In genomic region chr3L:14410892-14411291, dm6 we compare ENCODE assay signal across 3 fruit fly cellular contexts.
TF ChIP-seq lines count a peak whose summit lies in the region.

No protein-coding gene starts in this region.

TF ChIP-seq in whole organism, adult, 20 proteins besides CTCF, POLR2A, EP300 and RAD21 (continued from another document):
- TF ChIP-seq CG11617 (GFP tag; optimal IDR thresholded peaks at IDR 0.05; lab: Kevin White, UChicago): no peak

TF ChIP-seq in whole organism, embryonic, 481 proteins besides CTCF, POLR2A, EP300 and RAD21 (continued from another document and continues in another):
- TF ChIP-seq dysf (GFP tag; IDR thresholded peaks at IDR 0.05; lab: Robert Waterston, UW): peak; percentile 10; the same call in 1 of the 3 replicates
- peak; percentile 23 for TF ChIP-seq Oli (tag; optimal IDR thresholded peaks at IDR 0.05; lab: Kevin White, UChicago)
- TF ChIP-seq CG3726 (GFP tag; IDR thresholded peaks at IDR 0.05; lab: Robert Waterston, UW): no peak; the same call in 2 of the 3 replicates
- peak; percentile 14 for TF ChIP-seq CG1529 (GFP tag; optimal IDR thresholded peaks at IDR 0.05; lab: Kevin White, UChicago)
- peak; percentile 66 for TF ChIP-seq Drgx (GFP tag; IDR thresholded peaks at IDR 0.05; lab: Robert Waterston, UW)
- TF ChIP-seq CG34224 (GFP tag; IDR thresholded peaks at IDR 0.05; lab: Robert Waterston, UW; ENCODE audit: partially characterized antibody): no peak
- TF ChIP-seq Hr51 (GFP tag; optimal IDR thresholded peaks at IDR 0.05; lab: Kevin White, UChicago): peak in 1 of 2 experiments; percentile 43
- peak; percentile 72 for TF ChIP-seq ci (GFP tag; IDR thresholded peaks at IDR 0.05; lab: Robert Waterston, UW)
- TF ChIP-seq CG11723 (GFP tag; optimal IDR thresholded peaks at IDR 0.05; lab: Kevin White, UChicago): peak; percentile 33
- peak; percentile 20 for TF ChIP-seq CG18619 (GFP tag; optimal IDR thresholded peaks at IDR 0.05; lab: Kevin White, UChicago)
- no peak for TF ChIP-seq CG4328 (GFP tag; optimal IDR thresholded peaks at IDR 0.05; lab: Kevin White, UChicago)
- TF ChIP-seq HLH3B (GFP tag; IDR thresholded peaks at IDR 0.05; lab: Robert Waterston, UW): 0 out of 2 replicates have a peak, but pooled peaks have one; percentile 37
- no peak for TF ChIP-seq hkb (optimal IDR thresholded peaks at IDR 0.05; lab: Kevin White, UChicago)
- peak; percentile 47; the same call in 1 of the 2 replicates for TF ChIP-seq hkb (GFP tag; IDR thresholded peaks at IDR 0.05; lab: Robert Waterston, UW)
- no peak for TF ChIP-seq abd-A (tag; optimal IDR thresholded peaks at IDR 0.05; lab: Kevin White, UChicago)
- peak; percentile 32; the same call in 1 of the 2 replicates for TF ChIP-seq CG4360 (GFP tag; IDR thresholded peaks at IDR 0.05; lab: Robert Waterston, UW)
- TF ChIP-seq Jarid2 (GFP tag; optimal IDR thresholded peaks at IDR 0.05; lab: Kevin White, UChicago): peak; percentile 3
- TF ChIP-seq CG11504 (tag; optimal IDR thresholded peaks at IDR 0.05; lab: Kevin White, UChicago): peak; percentile 25
- peak; percentile 74 for TF ChIP-seq Xrp1 (GFP tag; IDR thresholded peaks at IDR 0.05; lab: Robert Waterston, UW)
- TF ChIP-seq oc (tag; optimal IDR thresholded peaks at IDR 0.05; lab: Kevin White, UChicago): peak; percentile 10
- TF ChIP-seq CG14050 (GFP tag; IDR thresholded peaks at IDR 0.05; lab: Robert Waterston, UW): 0 out of 3 replicates have a peak, but pooled peaks have one; percentile 16
- no peak for TF ChIP-seq ken (GFP tag; IDR thresholded peaks at IDR 0.05; lab: Robert Waterston, UW)
- TF ChIP-seq Meics (GFP tag; optimal IDR thresholded peaks at IDR 0.05; lab: Kevin White, UChicago): peak; percentile 21
- TF ChIP-seq PHDP (tag; optimal IDR thresholded peaks at IDR 0.05; lab: Kevin White, UChicago): peak; percentile 53
- TF ChIP-seq chm (GFP tag; IDR thresholded peaks at IDR 0.05; lab: Robert Waterston, UW): peak; percentile 53; the same call in 1 of the 2 replicates
- peak; percentile 73 for TF ChIP-seq stwl (tag; optimal IDR thresholded peaks at IDR 0.05; lab: Kevin White, UChicago)
- TF ChIP-seq CG12219 (GFP tag; optimal IDR thresholded peaks at IDR 0.05; lab: Kevin White, UChicago): peak; percentile 23
- 0 out of 3 replicates have a peak, but pooled peaks have one; percentile 23 for TF ChIP-seq H15 (GFP tag; IDR thresholded peaks at IDR 0.05; lab: Robert Waterston, UW)
- TF ChIP-seq Eip74EF (GFP tag; optimal IDR thresholded peaks at IDR 0.05; lab: Kevin White, UChicago): no peak
- TF ChIP-seq Med (GFP tag; lab: Kevin White, UChicago): peak; percentile 21
- TF ChIP-seq tgo (GFP tag; IDR thresholded peaks at IDR 0.05; lab: Robert Waterston, UW): peak; percentile 28; the same call in 1 of the 3 replicates
- TF ChIP-seq CG13424 (tag; optimal IDR thresholded peaks at IDR 0.05; lab: Kevin White, UChicago): peak; percentile 51
- peak; percentile 25 for TF ChIP-seq ac (GFP tag; optimal IDR thresholded peaks at IDR 0.05; lab: Kevin White, UChicago)
- peak; percentile 34 for TF ChIP-seq Hmr (GFP tag; optimal IDR thresholded peaks at IDR 0.05; lab: Kevin White, UChicago)
- no peak for TF ChIP-seq CG31365 (tag; optimal IDR thresholded peaks at IDR 0.05; lab: Kevin White, UChicago)
- peak; percentile 51 to 66 for TF ChIP-seq bsh (GFP tag; optimal IDR thresholded peaks at IDR 0.05; lab: Kevin White, UChicago)
- peak; percentile 29 for TF ChIP-seq Ssrp (tag; optimal IDR thresholded peaks at IDR 0.05; lab: Kevin White, UChicago)
- peak; percentile 60 for TF ChIP-seq CG2712 (tag; optimal IDR thresholded peaks at IDR 0.05; lab: Kevin White, UChicago)
- peak; percentile 39; the same call in 1 of the 2 replicates for TF ChIP-seq slbo (GFP tag; IDR thresholded peaks at IDR 0.05; lab: Robert Waterston, UW)
- TF ChIP-seq gcm (GFP tag; optimal IDR thresholded peaks at IDR 0.05; lab: Kevin White, UChicago): peak; percentile 50
- peak; percentile 72 for TF ChIP-seq CG17328 (GFP tag; IDR thresholded peaks at IDR 0.05; lab: Robert Waterston, UW)
- peak; percentile 30 for TF ChIP-seq CG15696 (tag; optimal IDR thresholded peaks at IDR 0.05; lab: Kevin White, UChicago)
- TF ChIP-seq CG11247 (GFP tag; IDR thresholded peaks at IDR 0.05; lab: Robert Waterston, UW): peak; percentile 37; the same call in 1 of the 2 replicates
- peak; percentile 46 for TF ChIP-seq phol (tag; optimal IDR thresholded peaks at IDR 0.05; lab: Kevin White, UChicago)
- peak; percentile 3; the same call in 1 of the 2 replicates for TF ChIP-seq MBD-R2 (GFP tag; IDR thresholded peaks at IDR 0.05; lab: Robert Waterston, UW)
- peak; percentile 35 for TF ChIP-seq Fer3 (tag; optimal IDR thresholded peaks at IDR 0.05; lab: Kevin White, UChicago)
- peak; percentile 69 for TF ChIP-seq Ets65A (GFP tag; lab: Kevin White, UChicago)
- TF ChIP-seq CG17359 (tag; optimal IDR thresholded peaks at IDR 0.05; lab: Kevin White, UChicago): peak; percentile 46
- TF ChIP-seq CG8924 (tag; optimal IDR thresholded peaks at IDR 0.05; lab: Kevin White, UChicago): no peak
- TF ChIP-seq CG1602 (GFP tag; optimal IDR thresholded peaks at IDR 0.05; lab: Kevin White, UChicago): peak; percentile 11
- TF ChIP-seq gsb-n (tag; optimal IDR thresholded peaks at IDR 0.05; lab: Kevin White, UChicago): peak; percentile 69
- TF ChIP-seq bcd (GFP tag; optimal IDR thresholded peaks at IDR 0.05; lab: Kevin White, UChicago): peak; percentile 18
- no peak for TF ChIP-seq Lim3 (GFP tag; IDR thresholded peaks at IDR 0.05; lab: Robert Waterston, UW)
- peak; percentile 12 for TF ChIP-seq Xbp1 (GFP tag; optimal IDR thresholded peaks at IDR 0.05; lab: Kevin White, UChicago)
- TF ChIP-seq run (tag; optimal IDR thresholded peaks at IDR 0.05; lab: Kevin White, UChicago): no peak
- TF ChIP-seq CG31441 (GFP tag; IDR thresholded peaks at IDR 0.05; lab: Robert Waterston, UW): peak; percentile 43
- no peak for TF ChIP-seq bigmax (GFP tag; optimal IDR thresholded peaks at IDR 0.05; lab: Kevin White, UChicago)
- peak; percentile 51 for TF ChIP-seq CG6254 (GFP tag; optimal IDR thresholded peaks at IDR 0.05; lab: Kevin White, UChicago)
- TF ChIP-seq CG17829 (tag; optimal IDR thresholded peaks at IDR 0.05; lab: Kevin White, UChicago): peak; percentile 37
- TF ChIP-seq Asciz (GFP tag; optimal IDR thresholded peaks at IDR 0.05; lab: Kevin White, UChicago): peak; percentile 65
- TF ChIP-seq Vsx1 (GFP tag; optimal IDR thresholded peaks at IDR 0.05; lab: Kevin White, UChicago): peak; percentile 17
- TF ChIP-seq CoRest (tag; optimal IDR thresholded peaks at IDR 0.05; lab: Kevin White, UChicago): peak; percentile 28
- peak; percentile 51; the same call in 1 of the 3 replicates for TF ChIP-seq CG11695 (GFP tag; IDR thresholded peaks at IDR 0.05; lab: Robert Waterston, UW)

TF ChIP-seq in whole organism, prepupa, 60 proteins besides CTCF, POLR2A, EP300 and RAD21 (continued from another document):
- TF ChIP-seq vri (GFP tag; optimal IDR thresholded peaks at IDR 0.05; lab: Kevin White, UChicago) (peak; percentile 18), Sox102F (GFP tag; optimal IDR thresholded peaks at IDR 0.05; lab: Kevin White, UChicago) (peak; percentile 70), fd59A (GFP tag; optimal IDR thresholded peaks at IDR 0.05; lab: Kevin White, UChicago) (peak; percentile 25), CG31627 (GFP tag; optimal IDR thresholded peaks at IDR 0.05; lab: Kevin White, UChicago) (no peak), CG11902 (GFP tag; optimal IDR thresholded peaks at IDR 0.05; lab: Kevin White, UChicago) (no peak), Ets96B (tag; optimal IDR thresholded peaks at IDR 0.05; lab: Kevin White, UChicago) (peak; percentile 44), spab (GFP tag; optimal IDR thresholded peaks at IDR 0.05; lab: Kevin White, UChicago) (no peak), CG15336 (GFP tag; IDR thresholded peaks at IDR 0.05; lab: Robert Waterston, UW) (peak; percentile 56), Met (GFP tag; optimal IDR thresholded peaks at IDR 0.05; lab: Kevin White, UChicago) (peak; percentile 60), topi (GFP tag; optimal IDR thresholded peaks at IDR 0.05; lab: Kevin White, UChicago) (peak; percentile 20), CG10669 (GFP tag; optimal IDR thresholded peaks at IDR 0.05; lab: Kevin White, UChicago) (peak; percentile 35), dac (GFP tag; optimal IDR thresholded peaks at IDR 0.05; lab: Kevin White, UChicago) (peak; percentile 23), CG1621 (tag; optimal IDR thresholded peaks at IDR 0.05; lab: Kevin White, UChicago) (peak; percentile 63), eg (GFP tag; IDR thresholded peaks at IDR 0.05; lab: Robert Waterston, UW) (peak; percentile 46; the same call in 2 of the 3 replicates), CG32006 (GFP tag; optimal IDR thresholded peaks at IDR 0.05; lab: Kevin White, UChicago) (no peak), achi (GFP tag; optimal IDR thresholded peaks at IDR 0.05; lab: Kevin White, UChicago) (peak; percentile 57), CG11762 (GFP tag; optimal IDR thresholded peaks at IDR 0.05; lab: Kevin White, UChicago; ENCODE audit: insufficient read depth) (no peak), fd85E (GFP tag; optimal IDR thresholded peaks at IDR 0.05; lab: Kevin White, UChicago) (no peak), CG8119 (GFP tag; IDR thresholded peaks at IDR 0.05; lab: Robert Waterston, UW) (peak; percentile 43; the same call in 2 of the 3 replicates), CG8319 (GFP tag; optimal IDR thresholded peaks at IDR 0.05; lab: Kevin White, UChicago) (no peak), CG8632 (GFP tag; optimal IDR thresholded peaks at IDR 0.05; lab: Kevin White, UChicago) (peak; percentile 54), esn (GFP tag; optimal IDR thresholded peaks at IDR 0.05; lab: Kevin White, UChicago) (peak; percentile 52), CG6792 (GFP tag; optimal IDR thresholded peaks at IDR 0.05; lab: Kevin White, UChicago) (peak; percentile 4), dsx (GFP tag; optimal IDR thresholded peaks at IDR 0.05; lab: Kevin White, UChicago; ENCODE audit: poor library complexity, severe bottlenecking) (peak; percentile 15), OdsH (GFP tag; optimal IDR thresholded peaks at IDR 0.05; lab: Kevin White, UChicago) (peak; percentile 49), CG10631 (GFP tag; optimal IDR thresholded peaks at IDR 0.05; lab: Kevin White, UChicago) (peak; percentile 28), Gug (GFP tag; IDR thresholded peaks at IDR 0.05; lab: Robert Waterston, UW) (no peak)
